Worm (Caenorhabditis elegans) whole organism, L3 larva: ENCODE results near the gene C28H8.3.

Experiments
- ZK546.5 ChIP-seq: sonication (generic microtip); optimal IDR thresholded peaks from 2 replicates; lab custom pipeline; 2017; ENCODE audit warnings: missing biosample characterization, missing genetic modification characterization
- ama-1 ChIP-seq: fragments of 150-350 bp; optimal IDR thresholded peaks from 2 replicates; lab custom pipeline; 2018
- ceh-82 ChIP-seq: fragments of 150-350 bp; optimal IDR thresholded peaks from 2 replicates; lab custom pipeline; 2014; ENCODE audit warnings: missing biosample characterization, missing genetic modification characterization
- elt-1 ChIP-seq: fragments of 150-350 bp; optimal IDR thresholded peaks from 2 replicates; lab custom pipeline; 2014; ENCODE audit warnings: missing biosample characterization, missing genetic modification characterization
- lin-39 ChIP-seq: fragments of 150-350 bp; optimal IDR thresholded peaks from 2 replicates; lab custom pipeline; 2018; ENCODE audit warnings: missing biosample characterization, missing genetic modification reagents, missing genetic modification characterization
- lsy-12 ChIP-seq: sonication (generic microtip); optimal IDR thresholded peaks from 2 replicates; lab custom pipeline; 2016; ENCODE audit warnings: mild to moderate bottlenecking, missing genetic modification characterization, missing compliant biosample characterization
- nhr-12 ChIP-seq: fragments of 150-350 bp; optimal IDR thresholded peaks from 2 replicates; lab custom pipeline; 2014; ENCODE audit warnings: missing biosample characterization, missing genetic modification characterization
- nhr-43 ChIP-seq: sonication (generic microtip); optimal IDR thresholded peaks from 2 replicates; lab custom pipeline; 2016; ENCODE audit warnings: mild to moderate bottlenecking, missing genetic modification characterization, missing compliant biosample characterization; ENCODE audit not compliant: poor library complexity, severe bottlenecking
- nhr-76 ChIP-seq: fragments of 150-350 bp; sonication (generic microtip); optimal IDR thresholded peaks from 5 replicates; lab custom pipeline; 2014; ENCODE audit warnings: missing biosample characterization, missing genetic modification characterization
- pha-4 ChIP-seq: fragments of 150-350 bp; optimal IDR thresholded peaks from 2 replicates; lab custom pipeline; 2014; ENCODE audit warnings: missing biosample characterization, missing genetic modification reagents, missing genetic modification characterization
- skn-1 ChIP-seq: fragments of 150-350 bp; optimal IDR thresholded peaks from 2 replicates; lab custom pipeline; 2014; ENCODE audit warnings: missing biosample characterization, missing genetic modification characterization

- TF ChIP-seq nhr-12 (no peak), nhr-76 (tag; lab: Kevin White, UChicago) (no peak), lin-39 (tag; lab: Kevin White, UChicago) (no peak), lsy-12 (peak; percentile 27), pha-4 (tag; lab: Kevin White, UChicago) (peak; percentile 64), ama-1 (lab: Kevin White, UChicago) (peak; percentile 93), ceh-82 (tag; lab: Kevin White, UChicago) (no peak), nhr-43 (no peak), ZK546.5 (no peak), skn-1 (tag; lab: Kevin White, UChicago) (no peak), elt-1 (tag; lab: Kevin White, UChicago) (no peak)
Observed at ce11 chrIII:5876140-5876675, 32.3 kb upstream of the C28H8.3 start, which contains the start of gene aldo-2.
